Fruit fly (Drosophila melanogaster) whole organism, embryonic: ENCODE measurements around the gene Polr1D.
A peak's percentile ranks its signal among the peaks of the same experiment; 100 is the strongest.

Source experiments
- CG10267 ChIP-seq: fragments of 200-800 bp; sonication (Bioruptor generic); optimal IDR thresholded peaks from 2 replicates; lab custom pipeline; 2018; ENCODE audit warnings: missing biosample characterization, mild to moderate bottlenecking, missing genetic modification characterization, moderate library complexity
- CG11085 ChIP-seq: fragments of 200-800 bp; sonication (Bioruptor generic); IDR thresholded peaks from 2 replicates; pipeline ENCODE4 v1.3.6; 2022; ENCODE audit warnings: missing biosample characterization, missing genetic modification characterization
- CG12155 ChIP-seq: fragments of 200-800 bp; sonication (Bioruptor generic); optimal IDR thresholded peaks from 3 replicates; lab custom pipeline; 2016; ENCODE audit warnings: missing biosample characterization, missing genetic modification characterization
- CG12942 ChIP-seq: fragments of 200-800 bp; sonication (Bioruptor generic); optimal IDR thresholded peaks from 3 replicates; lab custom pipeline; 2016; ENCODE audit warnings: missing biosample characterization, missing genetic modification characterization
- CG13296 ChIP-seq: fragments of 200-800 bp; sonication (Bioruptor generic); optimal IDR thresholded peaks from 3 replicates; lab custom pipeline; 2018; ENCODE audit warnings: missing biosample characterization, mild to moderate bottlenecking, missing genetic modification characterization
- CG13894 ChIP-seq: fragments of 200-800 bp; sonication (Bioruptor generic); optimal IDR thresholded peaks from 3 replicates; lab custom pipeline; 2018; ENCODE audit warnings: missing biosample characterization, mild to moderate bottlenecking, missing genetic modification characterization, moderate library complexity
- CG14050 ChIP-seq: fragments of 200-800 bp; sonication (Bioruptor generic); IDR thresholded peaks from 3 replicates; pipeline ENCODE4 v1.3.6; 2022; ENCODE audit warnings: missing biosample characterization, missing genetic modification characterization
- CG14965 ChIP-seq: fragments of 200-800 bp; sonication (Bioruptor generic); optimal IDR thresholded peaks from 2 replicates; lab custom pipeline; 2016; ENCODE audit warnings: missing biosample characterization, missing genetic modification characterization, borderline replicate concordance
- CG1647 ChIP-seq: fragments of 200-800 bp; sonication (Bioruptor generic); optimal IDR thresholded peaks from 3 replicates; lab custom pipeline; 2016; ENCODE audit warnings: missing biosample characterization, missing genetic modification characterization
- CG30020 ChIP-seq: fragments of 200-800 bp; optimal IDR thresholded peaks from 2 replicates; lab custom pipeline; 2019; ENCODE audit warnings: missing biosample characterization, mild to moderate bottlenecking, missing genetic modification characterization, moderate library complexity
- CG3281 ChIP-seq: fragments of 200-800 bp; sonication (Bioruptor generic); optimal IDR thresholded peaks from 3 replicates; lab custom pipeline; 2017; ENCODE audit warnings: missing biosample characterization, mild to moderate bottlenecking, missing genetic modification characterization
- CG6175 ChIP-seq: fragments of 200-800 bp; sonication (Bioruptor generic); IDR thresholded peaks from 3 replicates; pipeline ENCODE4 v1.3.6; 2022; ENCODE audit warnings: missing biosample characterization, missing genetic modification characterization
- CG7745 ChIP-seq: fragments of 200-800 bp; sonication (Bioruptor generic); optimal IDR thresholded peaks from 2 replicates; lab custom pipeline; 2018; ENCODE audit warnings: missing biosample characterization, mild to moderate bottlenecking, missing genetic modification characterization, moderate library complexity
- CG7786 ChIP-seq: fragments of 200-800 bp; sonication (Bioruptor generic); optimal IDR thresholded peaks from 2 replicates; lab custom pipeline; 2016; ENCODE audit warnings: missing biosample characterization, missing genetic modification characterization
- CG7928 ChIP-seq: fragments of 200-800 bp; sonication (Bioruptor generic); optimal IDR thresholded peaks from 2 replicates; lab custom pipeline; 2017; ENCODE audit warnings: missing biosample characterization, mild to moderate bottlenecking, missing genetic modification characterization
- CoRest ChIP-seq: fragments of 200-800 bp; sonication (Bioruptor generic); optimal IDR thresholded peaks from 3 replicates; lab custom pipeline; 2018; ENCODE audit warnings: missing biosample characterization, mild to moderate bottlenecking, missing genetic modification characterization, moderate library complexity
- Dek ChIP-seq: fragments of 200-800 bp; sonication (Bioruptor generic); optimal IDR thresholded peaks from 3 replicates; lab custom pipeline; 2019; ENCODE audit warnings: missing biosample characterization, mild to moderate bottlenecking, missing genetic modification characterization, moderate library complexity
- Dref ChIP-seq: fragments of 200-800 bp; sonication (Bioruptor generic); IDR thresholded peaks from 2 replicates; pipeline ENCODE4 v1.3.6; 2022; ENCODE audit warnings: missing biosample characterization, missing genetic modification characterization
- GATAe ChIP-seq: fragments of 200-800 bp; sonication (Bioruptor generic); conservative IDR thresholded peaks from 2 replicates; pipeline ENCODE4 v1.3.6; 2022; ENCODE audit warnings: missing biosample characterization, missing genetic modification characterization
- HHEX ChIP-seq: fragments of 200-800 bp; sonication (Bioruptor generic); optimal IDR thresholded peaks from 3 replicates; lab custom pipeline; 2017; ENCODE audit warnings: missing biosample characterization, mild to moderate bottlenecking, missing genetic modification characterization, missing genetic modification reagents
- Hand ChIP-seq: fragments of 200-800 bp; sonication (Bioruptor generic); optimal IDR thresholded peaks from 2 replicates; lab custom pipeline; 2017; ENCODE audit warnings: mild to moderate bottlenecking, missing biosample characterization, missing genetic modification reagents, missing genetic modification characterization
- HmgD ChIP-seq: fragments of 200-800 bp; sonication (Bioruptor generic); optimal IDR thresholded peaks from 3 replicates; lab custom pipeline; 2016; ENCODE audit warnings: missing biosample characterization, missing genetic modification characterization
- HmgZ ChIP-seq: fragments of 200-800 bp; sonication (Bioruptor generic); optimal IDR thresholded peaks from 2 replicates; lab custom pipeline; 2018; ENCODE audit warnings: missing biosample characterization, mild to moderate bottlenecking, missing genetic modification characterization
- Hmr ChIP-seq: fragments of 200-800 bp; sonication (Bioruptor generic); optimal IDR thresholded peaks from 3 replicates; lab custom pipeline; 2017; ENCODE audit warnings: mild to moderate bottlenecking, missing biosample characterization, missing genetic modification reagents, missing genetic modification characterization
- Lim3 ChIP-seq: fragments of 200-800 bp; sonication (Bioruptor generic); IDR thresholded peaks from 2 replicates; pipeline ENCODE4 v1.3.6; 2022; ENCODE audit warnings: missing biosample characterization, missing genetic modification characterization
- Lpt ChIP-seq: fragments of >200 bp; optimal IDR thresholded peaks from 2 replicates; lab custom pipeline; 2018; ENCODE audit warnings: missing biosample characterization, missing genetic modification characterization
- Mes4 ChIP-seq: fragments of 200-800 bp; sonication (Bioruptor generic); optimal IDR thresholded peaks from 2 replicates; lab custom pipeline; 2016; ENCODE audit warnings: missing biosample characterization, missing genetic modification characterization
- NC2β ChIP-seq: fragments of 200-800 bp; sonication (Bioruptor generic); optimal IDR thresholded peaks from 2 replicates; lab custom pipeline; 2016; ENCODE audit warnings: missing biosample characterization, missing genetic modification characterization
- Ptx1 ChIP-seq: fragments of 200-800 bp; sonication (Bioruptor generic); IDR thresholded peaks from 2 replicates; pipeline ENCODE4 v1.3.6; 2022; ENCODE audit warnings: missing biosample characterization, missing genetic modification characterization
- Spps ChIP-seq: fragments of 200-800 bp; sonication (Bioruptor generic); optimal IDR thresholded peaks from 2 replicates; lab custom pipeline; 2018; ENCODE audit warnings: missing biosample characterization, mild to moderate bottlenecking, missing genetic modification characterization
- abd-A ChIP-seq: fragments of 200-800 bp; sonication (Bioruptor generic); optimal IDR thresholded peaks from 3 replicates; lab custom pipeline; 2019; ENCODE audit warnings: missing biosample characterization, mild to moderate bottlenecking, missing genetic modification characterization, moderate library complexity
- al ChIP-seq: fragments of 200-800 bp; sonication (Bioruptor generic); IDR thresholded peaks from 2 replicates; pipeline ENCODE4 v1.3.6; 2022; ENCODE audit warnings: missing biosample characterization, missing genetic modification characterization
- ato ChIP-seq: fragments of 200-800 bp; sonication (Bioruptor generic); IDR thresholded peaks from 2 replicates; pipeline ENCODE4 v1.3.6; 2022; ENCODE audit warnings: missing biosample characterization, missing genetic modification characterization; ENCODE audit not compliant: partially characterized antibody
- cg ChIP-seq: fragments of 200-800 bp; sonication (Bioruptor generic); optimal IDR thresholded peaks from 3 replicates; lab custom pipeline; 2019; ENCODE audit warnings: missing biosample characterization, mild to moderate bottlenecking, missing genetic modification characterization, moderate library complexity
- disco-r ChIP-seq: fragments of 200-800 bp; sonication (Bioruptor generic); optimal IDR thresholded peaks from 2 replicates; lab custom pipeline; 2016; ENCODE audit warnings: missing biosample characterization, missing genetic modification characterization
- fu2 ChIP-seq: fragments of 200-800 bp; sonication (Bioruptor generic); optimal IDR thresholded peaks from 2 replicates; lab custom pipeline; 2016; ENCODE audit warnings: missing biosample characterization, missing genetic modification characterization
- gcm2 ChIP-seq: fragments of 200-800 bp; sonication (Bioruptor generic); optimal IDR thresholded peaks from 2 replicates; lab custom pipeline; 2016; ENCODE audit warnings: missing biosample characterization, missing genetic modification characterization
- ham ChIP-seq: fragments of 200-800 bp; sonication (Bioruptor generic); IDR thresholded peaks from 2 replicates; pipeline ENCODE4 v1.3.6; 2022; ENCODE audit warnings: missing biosample characterization, missing genetic modification characterization
- hbn ChIP-seq: fragments of 200-800 bp; sonication (Bioruptor generic); IDR thresholded peaks from 2 replicates; pipeline ENCODE4 v1.3.6; 2022; ENCODE audit warnings: missing biosample characterization, missing genetic modification characterization; ENCODE audit not compliant: partially characterized antibody
- jigr1 ChIP-seq: fragments of 200-800 bp; sonication (Bioruptor generic); IDR thresholded peaks from 3 replicates; pipeline ENCODE4 v1.3.6; 2022; ENCODE audit warnings: missing biosample characterization, missing genetic modification characterization
- lab ChIP-seq: fragments of 200-800 bp; sonication (Bioruptor generic); optimal IDR thresholded peaks from 3 replicates; lab custom pipeline; 2017; ENCODE audit warnings: missing biosample characterization, missing genetic modification characterization, mild to moderate bottlenecking, moderate library complexity, missing genetic modification reagents
- lmd ChIP-seq: fragments of 200-800 bp; sonication (Bioruptor generic); IDR thresholded peaks from 2 replicates; pipeline ENCODE4 v1.3.6; 2022; ENCODE audit warnings: missing biosample characterization, missing genetic modification characterization
- nerfin-1 ChIP-seq: fragments of 200-800 bp; sonication (Bioruptor generic); optimal IDR thresholded peaks from 3 replicates; lab custom pipeline; 2019; ENCODE audit warnings: missing biosample characterization, mild to moderate bottlenecking, missing genetic modification characterization, moderate library complexity
- odd ChIP-seq: fragments of 200-800 bp; sonication (Bioruptor generic); optimal IDR thresholded peaks from 2 replicates; lab custom pipeline; 2017; ENCODE audit warnings: missing biosample characterization, mild to moderate bottlenecking, missing genetic modification characterization
- ranshi ChIP-seq: fragments of 200-800 bp; sonication (Bioruptor generic); IDR thresholded peaks from 2 replicates; pipeline ENCODE4 v1.3.6; 2022; ENCODE audit warnings: missing biosample characterization, missing genetic modification characterization
- ro ChIP-seq: fragments of 200-800 bp; sonication (Bioruptor generic); IDR thresholded peaks from 2 replicates; pipeline ENCODE4 v1.3.6; 2022; ENCODE audit warnings: missing biosample characterization, missing genetic modification characterization
- sisA ChIP-seq: fragments of 200-800 bp; sonication (Bioruptor generic); IDR thresholded peaks from 2 replicates; pipeline ENCODE4 v1.3.6; 2022; ENCODE audit warnings: missing biosample characterization, missing genetic modification characterization
- slou ChIP-seq: fragments of 200-800 bp; sonication (Bioruptor generic); optimal IDR thresholded peaks from 3 replicates; lab custom pipeline; 2016; ENCODE audit warnings: missing biosample characterization, missing genetic modification characterization
- trh ChIP-seq: fragments of 200-800 bp; sonication (Bioruptor generic); optimal IDR thresholded peaks from 2 replicates; lab custom pipeline; 2016; ENCODE audit warnings: missing biosample characterization, missing genetic modification characterization
- vvl ChIP-seq: fragments of 200-800 bp; sonication (Bioruptor generic); IDR thresholded peaks from 2 replicates; pipeline ENCODE4 v1.3.6; 2022; ENCODE audit warnings: missing biosample characterization, missing genetic modification characterization

The Polr1D gene

DNA sequence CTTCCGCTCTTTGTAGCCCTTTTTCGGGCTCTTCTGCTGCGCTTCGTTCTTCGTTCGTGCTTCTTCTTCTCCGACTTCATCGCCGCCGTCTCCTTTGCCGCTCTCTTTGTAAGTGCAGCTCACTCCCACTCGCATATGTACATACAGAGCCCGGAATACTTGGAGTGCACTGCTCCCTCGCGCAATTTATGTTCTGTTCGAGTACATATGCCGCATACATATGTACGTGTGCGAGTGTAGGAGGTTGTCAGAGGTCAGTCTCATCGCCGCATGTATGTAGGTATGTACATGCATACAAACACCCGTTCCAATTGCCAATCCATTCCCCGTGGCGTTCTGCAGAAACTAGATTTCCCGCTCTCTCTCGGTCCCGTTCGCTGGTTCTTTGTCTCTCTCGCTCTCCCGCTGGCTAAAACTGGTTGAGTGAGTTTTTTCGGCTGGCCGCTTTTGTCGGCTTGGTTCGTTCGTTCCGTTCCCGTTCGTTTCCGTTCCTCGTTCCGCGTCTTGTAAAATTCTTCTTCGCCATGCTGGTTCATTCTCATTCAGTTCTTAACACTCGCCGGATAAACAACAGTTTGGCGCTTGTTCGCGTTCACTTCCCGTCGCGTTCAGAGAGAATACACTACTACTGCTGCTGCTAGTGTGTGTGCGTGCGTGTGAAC lies 23.1 kb upstream of the Polr1D start (continued):
- no peak for TF ChIP-seq Ptx1 (GFP tag; lab: Robert Waterston, UW)
- TF ChIP-seq abd-A (tag; lab: Kevin White, UChicago), result peak; percentile 70
- TF ChIP-seq ham, result no peak
- TF ChIP-seq CG7786 (GFP tag; lab: Kevin White, UChicago), result no peak
- no peak for TF ChIP-seq GATAe
- TF ChIP-seq HmgZ (tag; lab: Kevin White, UChicago), result peak; percentile 55
- TF ChIP-seq CG12155 (GFP tag; lab: Kevin White, UChicago), result peak; percentile 60
- peak; percentile 48 for TF ChIP-seq CG30020
- TF ChIP-seq gcm2, result no peak
- no peak for TF ChIP-seq CG11085 (GFP tag; lab: Robert Waterston, UW)
- TF ChIP-seq CG7745 (tag; lab: Kevin White, UChicago), result no peak
- TF ChIP-seq trh (GFP tag; lab: Kevin White, UChicago), result no peak
- TF ChIP-seq HmgD, result no peak
- peak; percentile 22 for TF ChIP-seq CG10267 (tag; lab: Kevin White, UChicago)
- TF ChIP-seq CoRest, result no peak
- TF ChIP-seq CG7928, result no peak
- no peak; the same call in 1 of the 2 replicates for TF ChIP-seq ranshi (GFP tag; lab: Robert Waterston, UW)
- TF ChIP-seq lab (GFP tag; lab: Kevin White, UChicago), result peak; percentile 77
- TF ChIP-seq Hmr (GFP tag; lab: Kevin White, UChicago), result peak; percentile 64
- TF ChIP-seq Lim3 (GFP tag; lab: Robert Waterston, UW), result no peak
- no peak for TF ChIP-seq lmd (GFP tag; lab: Robert Waterston, UW)
- no peak for TF ChIP-seq al
- no peak for TF ChIP-seq disco-r
- TF ChIP-seq NC2β (GFP tag; lab: Kevin White, UChicago), result no peak
- no peak for TF ChIP-seq sisA (GFP tag; lab: Robert Waterston, UW)
- peak; percentile 19 for TF ChIP-seq Spps (tag; lab: Kevin White, UChicago)
- no peak for TF ChIP-seq cg (GFP tag; lab: Kevin White, UChicago)
- no peak for TF ChIP-seq slou (GFP tag; lab: Kevin White, UChicago)
- TF ChIP-seq odd, result peak; percentile 20
- peak; percentile 64 for TF ChIP-seq CG13296 (GFP tag; lab: Kevin White, UChicago)
- TF ChIP-seq nerfin-1 (tag; lab: Kevin White, UChicago), result peak; percentile 50
- TF ChIP-seq HHEX, result peak; percentile 4
- no peak for TF ChIP-seq CG14050 (GFP tag; lab: Robert Waterston, UW)
- TF ChIP-seq Lpt (GFP tag; lab: Kevin White, UChicago), result no peak
- TF ChIP-seq CG13894 (tag; lab: Kevin White, UChicago), result peak; percentile 73
- no peak for TF ChIP-seq CG1647 (GFP tag; lab: Kevin White, UChicago)
- no peak for TF ChIP-seq CG6175 (GFP tag; lab: Robert Waterston, UW)
- TF ChIP-seq ato (GFP tag; lab: Robert Waterston, UW), result peak; percentile 49; the same call in 1 of the 2 replicates
- peak; percentile 44 for TF ChIP-seq Dek (tag; lab: Kevin White, UChicago)
- no peak for TF ChIP-seq fu2 (GFP tag; lab: Kevin White, UChicago)
- no peak for TF ChIP-seq Mes4 (GFP tag; lab: Kevin White, UChicago)
- peak; percentile 58 for TF ChIP-seq CG3281 (GFP tag; lab: Kevin White, UChicago)
- TF ChIP-seq Hand (GFP tag; lab: Kevin White, UChicago), result peak; percentile 71
- no peak for TF ChIP-seq ro (GFP tag; lab: Robert Waterston, UW)
- no peak for TF ChIP-seq CG12942 (GFP tag; lab: Kevin White, UChicago)
- TF ChIP-seq vvl (GFP tag; lab: Robert Waterston, UW), result peak; percentile 47; the same call in 1 of the 2 replicates
- TF ChIP-seq jigr1 (GFP tag; lab: Robert Waterston, UW), result no peak
- TF ChIP-seq hbn (GFP tag; lab: Robert Waterston, UW), result 0 out of 2 replicates have a peak, but pooled peaks have one; percentile 16
- no peak for TF ChIP-seq CG14965 (GFP tag; lab: Kevin White, UChicago)
- TF ChIP-seq Dref, result no peak
